Worm (Caenorhabditis elegans) whole organism, L2 larva: ENCODE measurements around the gene C55A6.6.

Experiments used
- C34F6.9 ChIP-seq: fragments of 150-350 bp; optimal IDR thresholded peaks from 2 replicates; lab custom pipeline; 2014; ENCODE audit warnings: missing biosample characterization, missing genetic modification characterization
- F13H6.1 ChIP-seq: sonication (generic microtip); optimal IDR thresholded peaks from 2 replicates; lab custom pipeline; 2016; ENCODE audit warnings: missing genetic modification characterization, missing compliant biosample characterization
- R02D3.7 ChIP-seq: fragments of 150-350 bp; optimal IDR thresholded peaks from 2 replicates; lab custom pipeline; 2014; ENCODE audit warnings: missing biosample characterization, missing genetic modification characterization
- Y55F3AM.14 ChIP-seq: fragments of 200-800 bp; sonication (Bioruptor generic); optimal IDR thresholded peaks from 2 replicates; lab custom pipeline; 2018; ENCODE audit warnings: mild to moderate bottlenecking, missing genetic modification characterization, missing compliant biosample characterization
- ZK546.5 ChIP-seq: sonication (generic microtip); optimal IDR thresholded peaks from 2 replicates; lab custom pipeline; 2017; ENCODE audit warnings: missing biosample characterization, missing genetic modification characterization
- aly-2 ChIP-seq: fragments of 150-350 bp; optimal IDR thresholded peaks from 2 replicates; lab custom pipeline; 2014; ENCODE audit warnings: missing biosample characterization, missing genetic modification characterization
- ama-1 ChIP-seq: fragments of 150-350 bp; optimal IDR thresholded peaks from 2 replicates; lab custom pipeline; 2018; ENCODE audit warnings: inconsistent platforms
- blmp-1 ChIP-seq: sonication (generic microtip); optimal IDR thresholded peaks from 2 replicates; lab custom pipeline; 2017; ENCODE audit warnings: missing genetic modification characterization, mild to moderate bottlenecking, missing compliant biosample characterization, antibody characterized with exemption, moderate library complexity; ENCODE audit not compliant: insufficient read depth
- ceh-16 ChIP-seq: fragments of 150-350 bp; optimal IDR thresholded peaks from 2 replicates; lab custom pipeline; 2014; ENCODE audit warnings: missing biosample characterization, missing genetic modification characterization
- crh-2 ChIP-seq: sonication (generic microtip); optimal IDR thresholded peaks from 2 replicates; lab custom pipeline; 2017; ENCODE audit warnings: missing biosample characterization, missing genetic modification characterization
- dmd-4 ChIP-seq: sonication (generic microtip); optimal IDR thresholded peaks from 2 replicates; lab custom pipeline; 2017; ENCODE audit warnings: missing biosample characterization, missing genetic modification characterization
- egl-27 ChIP-seq: sonication (generic microtip); optimal IDR thresholded peaks from 3 replicates; lab custom pipeline; 2017; ENCODE audit warnings: missing biosample characterization, missing genetic modification reagents, missing genetic modification characterization
- fos-1 ChIP-seq: fragments of 150-350 bp; optimal IDR thresholded peaks from 2 replicates; lab custom pipeline; 2014; ENCODE audit warnings: missing biosample characterization, missing genetic modification characterization
- gmeb-1 ChIP-seq: fragments of 150-350 bp; optimal IDR thresholded peaks from 2 replicates; lab custom pipeline; 2014; ENCODE audit warnings: missing biosample characterization, missing genetic modification characterization
- lin-13 ChIP-seq: fragments of 150-350 bp; optimal IDR thresholded peaks from 2 replicates; lab custom pipeline; 2014; ENCODE audit warnings: missing biosample characterization, missing genetic modification reagents, missing genetic modification characterization
- lin-39 ChIP-seq: fragments of 150-350 bp; optimal IDR thresholded peaks from 2 replicates; lab custom pipeline; 2014; ENCODE audit warnings: missing biosample characterization, missing genetic modification reagents, missing genetic modification characterization
- lsy-2 ChIP-seq, 2 experiments: fragments of 150-350 bp in 1 of 2; sonication (generic microtip) in 1 of 2; optimal IDR thresholded peaks; 2 replicates each; lab custom pipeline; 2014 to 2017; ENCODE audit warnings: missing biosample characterization in 2 of 2, missing genetic modification characterization in 2 of 2
- mbf-1 ChIP-seq: sonication (generic microtip); optimal IDR thresholded peaks from 2 replicates; lab custom pipeline; 2017; ENCODE audit warnings: missing biosample characterization, missing genetic modification characterization
- mdl-1 ChIP-seq, 2 experiments: fragments of 150-350 bp in 1 of 2; sonication (generic microtip) in 1 of 2; optimal IDR thresholded peaks; 2 replicates each; lab custom pipeline; 2017; ENCODE audit warnings: missing biosample characterization in 2 of 2, missing genetic modification characterization in 2 of 2
- nhr-10 ChIP-seq: sonication (generic microtip); optimal IDR thresholded peaks from 2 replicates; lab custom pipeline; 2017; ENCODE audit warnings: missing biosample characterization, missing genetic modification characterization
- nhr-12 ChIP-seq: fragments of 150-350 bp; optimal IDR thresholded peaks from 2 replicates; lab custom pipeline; 2014; ENCODE audit warnings: missing biosample characterization, missing genetic modification characterization
- nhr-129 ChIP-seq: fragments of 150-350 bp; optimal IDR thresholded peaks from 2 replicates; lab custom pipeline; 2014; ENCODE audit warnings: missing biosample characterization, missing genetic modification characterization
- nhr-21 ChIP-seq: fragments of 150-350 bp; optimal IDR thresholded peaks from 2 replicates; lab custom pipeline; 2014; ENCODE audit warnings: missing biosample characterization, missing genetic modification characterization
- nhr-237 ChIP-seq: fragments of 150-350 bp; optimal IDR thresholded peaks from 2 replicates; lab custom pipeline; 2014; ENCODE audit warnings: missing biosample characterization, missing genetic modification characterization
- nhr-25 ChIP-seq: fragments of 150-350 bp; sonication (generic microtip); optimal IDR thresholded peaks from 3 replicates; lab custom pipeline; 2014; ENCODE audit warnings: missing biosample characterization, missing genetic modification characterization
- nhr-6 ChIP-seq: fragments of 150-350 bp; optimal IDR thresholded peaks from 2 replicates; lab custom pipeline; 2014; ENCODE audit warnings: missing biosample characterization, missing genetic modification characterization
- sem-4 ChIP-seq: fragments of 150-350 bp; optimal IDR thresholded peaks from 2 replicates; lab custom pipeline; 2014; ENCODE audit warnings: missing biosample characterization, missing genetic modification reagents, missing genetic modification characterization
- sma-3 ChIP-seq: sonication (generic microtip); optimal IDR thresholded peaks from 2 replicates; lab custom pipeline; 2016; ENCODE audit warnings: missing genetic modification reagents, missing genetic modification characterization, missing compliant biosample characterization
- sma-9 ChIP-seq, 2 experiments: fragments of 150-350 bp in 1 of 2; sonication (generic microtip) in 1 of 2; optimal IDR thresholded peaks; 2 replicates each; lab custom pipeline; 2014 to 2016; ENCODE audit warnings: missing genetic modification characterization in 2 of 2, mild to moderate bottlenecking in 1 of 2, missing biosample characterization in 1 of 2, missing compliant biosample characterization in 1 of 2, missing genetic modification reagents in 1 of 2, moderate library complexity in 1 of 2
- snpc-4 ChIP-seq: fragments of 150-350 bp; optimal IDR thresholded peaks from 2 replicates; lab custom pipeline; 2014; ENCODE audit warnings: missing biosample characterization, missing genetic modification characterization
- unc-39 ChIP-seq: fragments of 150-350 bp; optimal IDR thresholded peaks from 2 replicates; lab custom pipeline; 2014; ENCODE audit warnings: missing biosample characterization, missing genetic modification characterization
- unc-55 ChIP-seq: fragments of 150-350 bp; sonication (generic microtip); optimal IDR thresholded peaks from 3 replicates; lab custom pipeline; 2014; ENCODE audit warnings: missing biosample characterization, missing genetic modification reagents, missing genetic modification characterization
- unc-62 ChIP-seq: fragments of 150-350 bp; optimal IDR thresholded peaks from 2 replicates; lab custom pipeline; 2014; ENCODE audit warnings: missing biosample characterization, missing genetic modification reagents, missing genetic modification characterization
- zag-1 ChIP-seq: fragments of 150-350 bp; optimal IDR thresholded peaks from 2 replicates; lab custom pipeline; 2014; ENCODE audit warnings: missing biosample characterization, missing genetic modification characterization
- ztf-4 ChIP-seq: fragments of 150-350 bp; optimal IDR thresholded peaks from 2 replicates; lab custom pipeline; 2014; ENCODE audit warnings: missing biosample characterization, missing genetic modification characterization

The C55A6.6 gene

DNA sequence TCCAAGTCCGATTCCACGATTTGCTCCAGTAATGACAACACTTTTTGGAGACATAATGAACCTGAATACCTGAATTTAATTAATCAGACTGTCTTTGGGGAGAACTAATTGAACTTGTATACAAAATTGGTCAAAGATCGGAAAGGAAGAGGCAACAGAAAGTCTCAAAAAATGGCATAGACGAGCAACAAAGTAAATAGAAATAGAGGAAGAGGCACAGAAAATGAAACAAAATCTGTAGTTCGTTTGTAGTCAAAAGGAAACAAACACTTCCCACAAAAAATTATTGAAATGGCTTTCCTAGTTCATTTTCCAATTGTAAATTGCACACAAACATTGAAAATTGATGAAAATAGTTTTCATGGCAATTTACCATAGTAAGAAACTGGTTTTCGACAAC is at the start of gene C55A6.6:
Gene C55A6.6 (minus strand): TSS at position 61 of the 400 bp plus-strand sequence.
- TF ChIP-seq nhr-6 (tag; lab: Kevin White, UChicago) (no peak), unc-39 (tag; lab: Kevin White, UChicago) (no peak), unc-62 (GFP tag; lab: Kevin White, UChicago) (no peak), aly-2 (tag; lab: Kevin White, UChicago) (no peak), zag-1 (tag; lab: Kevin White, UChicago) (no peak)
- TF ChIP-seq, all 48 proteins: peak for 0

DNA sequence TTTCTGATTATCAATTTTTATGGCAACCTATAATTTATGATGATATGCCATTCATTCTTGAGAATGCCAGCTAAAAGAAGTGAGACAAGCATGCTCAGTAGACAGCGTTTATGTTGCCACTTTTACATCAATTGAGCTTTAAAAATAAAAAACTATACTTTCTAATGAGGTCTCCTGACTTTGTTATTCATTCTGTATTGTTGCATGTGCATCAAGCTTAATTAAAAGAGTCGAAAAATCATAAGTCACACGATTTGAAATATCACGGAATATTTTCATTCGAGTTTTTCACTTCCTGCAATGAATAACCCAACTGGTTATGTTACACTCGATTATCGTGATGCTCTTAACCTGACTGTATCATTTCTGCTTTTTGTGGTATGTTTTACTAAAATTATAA is 48.1 kb upstream of the C55A6.6 start, which contains the start of gene srx-86:
Gene srx-86 (plus strand): TSS at position 301 of the 400 bp plus-strand sequence.
- TF ChIP-seq nhr-237 (tag; lab: Kevin White, UChicago) (no peak), egl-27 (no peak), ceh-16 (tag; lab: Kevin White, UChicago) (no peak), ama-1 (no peak)

ce11 chrV:11554260-11554659 is 39.7 kb upstream of the C55A6.6 start, which contains the start of gene duo-1:
duo-1 (plus strand) TSS chrV:11554630.
- no peak for TF ChIP-seq F13H6.1 (tag; lab: Kevin White, UChicago)
- no peak for TF ChIP-seq Y55F3AM.14
- TF ChIP-seq mdl-1 (tag; optimal IDR thresholded peaks at IDR 0.05; lab: Kevin White, UChicago): no peak
- no peak for TF ChIP-seq ceh-16 (tag; lab: Kevin White, UChicago)
- no peak for TF ChIP-seq R02D3.7 (tag; lab: Kevin White, UChicago)
- TF ChIP-seq sma-9 (GFP tag; optimal IDR thresholded peaks at IDR 0.05; lab: Kevin White, UChicago): no peak
- TF ChIP-seq sma-9 (tag; optimal IDR thresholded peaks at IDR 0.05; lab: Kevin White, UChicago): no peak
- no peak for TF ChIP-seq sem-4
- TF ChIP-seq nhr-10 (tag; lab: Kevin White, UChicago): no peak
- no peak for TF ChIP-seq dmd-4 (tag; lab: Kevin White, UChicago)
- no peak for TF ChIP-seq sma-3 (GFP tag; lab: Kevin White, UChicago)
- no peak for TF ChIP-seq unc-55 (GFP tag; lab: Kevin White, UChicago)
- no peak for TF ChIP-seq nhr-25
- no peak for TF ChIP-seq ama-1
- no peak for TF ChIP-seq ztf-4
- no peak for TF ChIP-seq nhr-12 (tag; lab: Kevin White, UChicago)
- TF ChIP-seq, all 48 proteins: peak for 0

DNA sequence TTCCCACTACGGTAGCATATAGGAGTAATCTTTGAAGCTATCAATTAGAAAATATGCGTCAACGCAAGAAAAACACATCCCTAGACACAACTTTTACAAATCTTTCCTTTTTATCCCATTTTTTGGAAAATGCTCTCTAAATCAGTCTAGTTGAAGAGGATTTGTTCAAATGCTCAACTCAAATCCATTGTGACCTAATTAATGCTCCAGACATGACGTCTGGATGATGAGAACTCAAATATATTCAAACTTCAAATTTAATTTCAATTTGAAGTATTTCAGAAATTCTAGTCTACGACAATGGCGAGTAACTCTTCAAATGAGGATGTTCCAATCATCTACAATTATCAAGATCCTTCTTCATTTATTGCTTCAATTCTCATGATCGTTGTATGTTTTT is 37.8 kb upstream of the C55A6.6 start, which contains the start of gene srx-85:
Gene srx-85 (plus strand): TSS at position 301 of the 400 bp plus-strand sequence.
- TF ChIP-seq unc-62 (GFP tag; lab: Kevin White, UChicago) (no peak), gmeb-1 (tag; lab: Kevin White, UChicago) (no peak), mdl-1 (tag; optimal IDR thresholded peaks at IDR 0.05; lab: Kevin White, UChicago) (no peak), ztf-4 (no peak), mbf-1 (no peak)

- peak; percentile 78 for TF ChIP-seq nhr-25
- peak; percentile 38 for TF ChIP-seq lin-13
- peak; percentile 64 for TF ChIP-seq F13H6.1 (tag; lab: Kevin White, UChicago)
- TF ChIP-seq lin-39: no peak
- TF ChIP-seq lsy-2 (tag; optimal IDR thresholded peaks at IDR 0.05; lab: Kevin White, UChicago): peak in 1 of 2 experiments; percentile 70
- TF ChIP-seq C34F6.9: peak; percentile 89
- TF ChIP-seq ama-1: peak; percentile 79
- TF ChIP-seq nhr-129: peak; percentile 85
- TF ChIP-seq sma-9 (GFP tag; optimal IDR thresholded peaks at IDR 0.05; lab: Kevin White, UChicago): peak; percentile 70
- TF ChIP-seq sma-9 (tag; optimal IDR thresholded peaks at IDR 0.05; lab: Kevin White, UChicago): no peak
- TF ChIP-seq ZK546.5 (tag; lab: Kevin White, UChicago): no peak
- TF ChIP-seq fos-1 (tag; lab: Kevin White, UChicago): peak; percentile 56
- no peak for TF ChIP-seq sma-3 (GFP tag; lab: Kevin White, UChicago)
- TF ChIP-seq unc-55 (GFP tag; lab: Kevin White, UChicago): peak; percentile 44
- TF ChIP-seq blmp-1 (tag; lab: Kevin White, UChicago): peak; percentile 77
- TF ChIP-seq dmd-4 (tag; lab: Kevin White, UChicago): no peak
- peak; percentile 50 for TF ChIP-seq nhr-6 (tag; lab: Kevin White, UChicago)
- TF ChIP-seq crh-2 (tag; lab: Kevin White, UChicago): peak; percentile 69
- TF ChIP-seq snpc-4 (tag; lab: Kevin White, UChicago): no peak
- TF ChIP-seq mdl-1 (tag; optimal IDR thresholded peaks at IDR 0.05; lab: Kevin White, UChicago): peak; percentile 69 to 81
- peak; percentile 37 for TF ChIP-seq ztf-4
- peak; percentile 64 for TF ChIP-seq nhr-21 (tag; lab: Kevin White, UChicago)
These were observed 34.4 kb upstream of the C55A6.6 start, which contains the start of the genes F38B7.17 and F38B7.3 for ce11 chrV:11548914-11549406. F38B7.17 (minus strand) TSS chrV:11548964. F38B7.3 (plus strand) TSS chrV:11549107.
